Worm (Caenorhabditis elegans) whole organism, late embryonic: ENCODE data around the gene pygl-1.

Source experiments
- ceh-22 ChIP-seq: sonication (generic microtip); optimal IDR thresholded peaks from 2 replicates; lab custom pipeline; 2017; ENCODE audit warnings: missing biosample characterization, missing genetic modification characterization
- dve-1 ChIP-seq: sonication (generic microtip); optimal IDR thresholded peaks from 2 replicates; lab custom pipeline; 2017; ENCODE audit warnings: antibody characterized with exemption, mild to moderate bottlenecking, missing genetic modification characterization, missing compliant biosample characterization
- sox-4 ChIP-seq: sonication (generic microtip); optimal IDR thresholded peaks from 2 replicates; lab custom pipeline; 2017; ENCODE audit warnings: mild to moderate bottlenecking, missing genetic modification characterization, inconsistent platforms, missing compliant biosample characterization
- ztf-16 ChIP-seq: sonication (generic microtip); optimal IDR thresholded peaks from 2 replicates; lab custom pipeline; 2017; ENCODE audit warnings: missing genetic modification characterization, missing compliant biosample characterization

ce11 chrV:3632249-3633030 lies 53.6 kb downstream of the pygl-1 start:
- TF ChIP-seq sox-4 (tag; lab: Kevin White, UChicago) = no peak
- no peak for TF ChIP-seq dve-1 (tag; lab: Kevin White, UChicago)
- no peak for TF ChIP-seq ceh-22 (tag; lab: Kevin White, UChicago)
- TF ChIP-seq ztf-16 (tag; lab: Kevin White, UChicago) = no peak
